Worm (Caenorhabditis elegans) whole organism, L1 larva: Measurements from ENCODE around the gene C34E11.4.

ENCODE experiments used
- C16A3.4 ChIP-seq: fragments of 150-350 bp; optimal IDR thresholded peaks from 2 replicates; lab custom pipeline; 2014; ENCODE audit warnings: missing biosample characterization, missing genetic modification characterization
- F16B12.6 ChIP-seq: fragments of 150-350 bp; optimal IDR thresholded peaks from 2 replicates; lab custom pipeline; 2014; ENCODE audit warnings: missing biosample characterization, missing genetic modification characterization
- ceh-63 ChIP-seq: fragments of 200-800 bp; sonication (Bioruptor generic); optimal IDR thresholded peaks from 2 replicates; lab custom pipeline; 2018; ENCODE audit warnings: mild to moderate bottlenecking, missing genetic modification characterization, missing compliant biosample characterization
- ceh-88 ChIP-seq: fragments of 200-800 bp; sonication (Bioruptor generic); IDR thresholded peaks from 2 replicates; pipeline ENCODE4 v1.3.6; 2022; ENCODE audit warnings: missing genetic modification characterization, missing compliant biosample characterization
- dsc-1 ChIP-seq: sonication (generic microtip); optimal IDR thresholded peaks from 2 replicates; lab custom pipeline; 2016; ENCODE audit warnings: mild to moderate bottlenecking, missing genetic modification characterization, missing compliant biosample characterization
- efl-1 ChIP-seq, 4 experiments: fragments of 150-350 bp; optimal IDR thresholded peaks in 3 of 4; peaks in 1 of 4; 1 replicate in 1 of 4; 2 replicates in 3 of 4; lab custom pipeline; 2014; ENCODE audit warnings: missing biosample characterization in 2 of 4, missing genetic modification characterization in 2 of 4, missing genetic modification reagents in 2 of 4
- elt-2 ChIP-seq: sonication (generic microtip); optimal IDR thresholded peaks from 2 replicates; lab custom pipeline; 2016; ENCODE audit warnings: missing genetic modification characterization, mild to moderate bottlenecking, inconsistent platforms, missing compliant biosample characterization, missing genetic modification reagents
- elt-3 ChIP-seq, 6 experiments: fragments of 150-350 bp in 1 of 6; sonication (generic microtip); optimal IDR thresholded peaks; 2 replicates each; lab custom pipeline; 2017 to 2018; ENCODE audit warnings: missing biosample characterization in 6 of 6, missing genetic modification characterization in 6 of 6, inconsistent platforms in 1 of 6
- ets-5 ChIP-seq: fragments of 200-800 bp; sonication (Bioruptor generic); IDR thresholded peaks from 2 replicates; pipeline ENCODE4 v1.3.6; 2022; ENCODE audit warnings: missing genetic modification characterization, missing compliant biosample characterization
- fkh-10 ChIP-seq: sonication (generic microtip); optimal IDR thresholded peaks from 2 replicates; lab custom pipeline; 2017; ENCODE audit warnings: missing biosample characterization, missing genetic modification reagents, missing genetic modification characterization
- fos-1 ChIP-seq: fragments of 150-350 bp; optimal IDR thresholded peaks from 2 replicates; lab custom pipeline; 2014; ENCODE audit warnings: missing biosample characterization, missing genetic modification characterization
- hlh-17 ChIP-seq: fragments of 200-800 bp; sonication (Bioruptor generic); optimal IDR thresholded peaks from 2 replicates; lab custom pipeline; 2018; ENCODE audit warnings: missing genetic modification characterization, mild to moderate bottlenecking, missing compliant biosample characterization, moderate library complexity, borderline replicate concordance
- hlh-4 ChIP-seq: sonication (generic microtip); optimal IDR thresholded peaks from 2 replicates; lab custom pipeline; 2016; ENCODE audit warnings: mild to moderate bottlenecking, missing genetic modification characterization, missing compliant biosample characterization
- hpl-2 ChIP-seq: fragments of 150-350 bp; optimal IDR thresholded peaks from 2 replicates; lab custom pipeline; 2014; ENCODE audit warnings: missing biosample characterization, missing genetic modification reagents, missing genetic modification characterization
- lin-35 ChIP-seq, 2 experiments: fragments of 150-350 bp; optimal IDR thresholded peaks; 2 replicates each; lab custom pipeline; 2014; ENCODE audit warnings: missing biosample characterization in 2 of 2, missing genetic modification characterization in 2 of 2, missing genetic modification reagents in 2 of 2
- lir-3 ChIP-seq: sonication (generic microtip); optimal IDR thresholded peaks from 2 replicates; lab custom pipeline; 2016; ENCODE audit warnings: mild to moderate bottlenecking, missing genetic modification characterization, moderate library complexity, missing compliant biosample characterization; ENCODE audit not compliant: poor library complexity
- mdl-1 ChIP-seq, 2 experiments: fragments of 150-350 bp; optimal IDR thresholded peaks; 2 replicates each; lab custom pipeline; 2014 to 2017; ENCODE audit warnings: missing biosample characterization in 2 of 2, missing genetic modification characterization in 2 of 2, inconsistent platforms in 1 of 2
- nhr-19 ChIP-seq: fragments of 200-800 bp; sonication (Bioruptor generic); conservative IDR thresholded peaks from 2 replicates; pipeline ENCODE4 v1.3.6; 2022; ENCODE audit warnings: missing genetic modification characterization, missing compliant biosample characterization
- nhr-20 ChIP-seq: sonication (generic microtip); optimal IDR thresholded peaks from 2 replicates; lab custom pipeline; 2016; ENCODE audit warnings: mild to moderate bottlenecking, missing genetic modification characterization, missing compliant biosample characterization
- nhr-237 ChIP-seq: fragments of 150-350 bp; optimal IDR thresholded peaks from 2 replicates; lab custom pipeline; 2014; ENCODE audit warnings: missing biosample characterization, missing genetic modification characterization
- nhr-47 ChIP-seq: sonication (generic microtip); optimal IDR thresholded peaks from 2 replicates; lab custom pipeline; 2016; ENCODE audit warnings: mild to moderate bottlenecking, missing genetic modification characterization, moderate library complexity, missing compliant biosample characterization
- nhr-76 ChIP-seq: sonication (generic microtip); optimal IDR thresholded peaks from 2 replicates; lab custom pipeline; 2017; ENCODE audit warnings: missing biosample characterization, missing genetic modification characterization
- nhr-84 ChIP-seq: sonication (generic microtip); optimal IDR thresholded peaks from 2 replicates; lab custom pipeline; 2017; ENCODE audit warnings: missing biosample characterization, missing genetic modification characterization
- nhr-85 ChIP-seq: sonication (generic microtip); peaks from one replicate; lab custom pipeline; 2016; ENCODE audit warnings: missing genetic modification characterization, inconsistent platforms, missing compliant biosample characterization
- nhr-90 ChIP-seq: sonication (generic microtip); optimal IDR thresholded peaks from 2 replicates; lab custom pipeline; 2016; ENCODE audit warnings: mild to moderate bottlenecking, missing genetic modification characterization, missing compliant biosample characterization; ENCODE audit not compliant: poor library complexity
- pax-3 ChIP-seq: fragments of 200-800 bp; sonication (Bioruptor generic); optimal IDR thresholded peaks from 2 replicates; lab custom pipeline; 2018; ENCODE audit warnings: mild to moderate bottlenecking, missing genetic modification characterization, moderate library complexity, missing compliant biosample characterization
- pqm-1 ChIP-seq: sonication (generic microtip); optimal IDR thresholded peaks from 3 replicates; lab custom pipeline; 2017; ENCODE audit warnings: missing biosample characterization, missing genetic modification characterization
- rnt-1 ChIP-seq: sonication (generic microtip); optimal IDR thresholded peaks from 2 replicates; lab custom pipeline; 2016; ENCODE audit warnings: mild to moderate bottlenecking, missing genetic modification characterization, moderate library complexity, missing compliant biosample characterization
- skn-1 ChIP-seq: fragments of 150-350 bp; optimal IDR thresholded peaks from 2 replicates; lab custom pipeline; 2014; ENCODE audit warnings: missing biosample characterization, missing genetic modification characterization
- sox-4 ChIP-seq: sonication (generic microtip); optimal IDR thresholded peaks from 2 replicates; lab custom pipeline; 2016; ENCODE audit warnings: missing genetic modification characterization, missing compliant biosample characterization
- sptf-1 ChIP-seq: fragments of 150-350 bp; optimal IDR thresholded peaks from 2 replicates; lab custom pipeline; 2014; ENCODE audit warnings: missing biosample characterization, missing genetic modification characterization
- swsn-7 ChIP-seq: sonication (generic microtip); optimal IDR thresholded peaks from 2 replicates; lab custom pipeline; 2016; ENCODE audit warnings: missing genetic modification characterization, missing compliant biosample characterization
- tlp-1 ChIP-seq: fragments of 150-350 bp; optimal IDR thresholded peaks from 2 replicates; lab custom pipeline; 2014; ENCODE audit warnings: missing biosample characterization, missing genetic modification characterization
- unc-130 ChIP-seq: fragments of 150-350 bp; optimal IDR thresholded peaks from 2 replicates; lab custom pipeline; 2017; ENCODE audit warnings: missing biosample characterization, missing genetic modification characterization, inconsistent platforms
- unc-30 ChIP-seq: sonication (generic microtip); optimal IDR thresholded peaks from 2 replicates; lab custom pipeline; 2017; ENCODE audit warnings: missing biosample characterization, missing genetic modification characterization
- xbp-1 ChIP-seq: sonication (generic microtip); optimal IDR thresholded peaks from 2 replicates; lab custom pipeline; 2016; ENCODE audit warnings: missing genetic modification characterization, missing compliant biosample characterization
- zip-4 ChIP-seq: fragments of 200-800 bp; sonication (Bioruptor generic); optimal IDR thresholded peaks from 2 replicates; lab custom pipeline; 2018; ENCODE audit warnings: mild to moderate bottlenecking, missing genetic modification characterization, moderate library complexity, missing compliant biosample characterization

The C34E11.4 gene

DNA sequence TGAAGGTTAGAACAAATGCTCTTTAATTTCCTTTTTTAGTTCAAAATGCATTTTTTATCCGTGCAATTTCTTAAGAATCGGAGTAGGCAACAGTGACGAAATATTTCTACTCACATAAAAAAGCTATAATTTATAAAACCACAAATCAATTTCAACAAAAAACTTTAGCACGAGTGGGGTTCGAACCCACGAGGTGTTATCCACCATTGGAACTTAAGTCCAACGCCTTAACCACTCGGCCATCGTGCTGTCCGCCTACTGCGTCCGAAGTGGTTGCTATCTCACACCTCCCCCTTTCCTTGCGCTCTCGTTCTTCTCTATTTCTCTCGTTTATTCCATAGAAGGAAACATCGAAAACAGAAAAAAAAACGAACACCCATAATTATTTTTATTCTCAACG lies 46.3 kb upstream of the C34E11.4 start (continued):
- TF ChIP-seq ceh-88 (GFP tag; lab: Robert Waterston, UW) (peak; percentile 30; the same call in 1 of the 2 replicates), elt-2 (tag; lab: Kevin White, UChicago) (peak; percentile 42), elt-3 (tag; optimal IDR thresholded peaks at IDR 0.05; lab: Kevin White, UChicago) (peak in 1 of 6 experiments; percentile 22), nhr-47 (tag; lab: Kevin White, UChicago) (peak; percentile 79), nhr-237 (tag; lab: Kevin White, UChicago) (no peak), F16B12.6 (tag; lab: Kevin White, UChicago) (no peak), xbp-1 (tag; lab: Kevin White, UChicago) (peak; percentile 51), nhr-85 (tag; lab: Kevin White, UChicago) (peak; percentile 69), tlp-1 (tag; lab: Kevin White, UChicago) (no peak), fkh-10 (GFP tag; lab: Kevin White, UChicago) (peak; percentile 14), zip-4 (GFP tag; lab: Kevin White, UChicago) (no peak), nhr-20 (tag; lab: Kevin White, UChicago) (peak; percentile 72), mdl-1 (tag; optimal IDR thresholded peaks at IDR 0.05; lab: Kevin White, UChicago) (peak in 1 of 2 experiments; percentile 59), hpl-2 (no peak), unc-130 (peak; percentile 30), dsc-1 (tag; lab: Kevin White, UChicago) (peak; percentile 77), ets-5 (GFP tag; lab: Robert Waterston, UW) (no peak), lir-3 (tag; lab: Kevin White, UChicago) (peak; percentile 46), skn-1 (peak; percentile 46), fos-1 (tag; lab: Kevin White, UChicago) (no peak), pax-3 (tag; lab: Kevin White, UChicago) (peak; percentile 36), unc-30 (tag; lab: Kevin White, UChicago) (no peak), nhr-84 (tag; lab: Kevin White, UChicago) (no peak)

DNA sequence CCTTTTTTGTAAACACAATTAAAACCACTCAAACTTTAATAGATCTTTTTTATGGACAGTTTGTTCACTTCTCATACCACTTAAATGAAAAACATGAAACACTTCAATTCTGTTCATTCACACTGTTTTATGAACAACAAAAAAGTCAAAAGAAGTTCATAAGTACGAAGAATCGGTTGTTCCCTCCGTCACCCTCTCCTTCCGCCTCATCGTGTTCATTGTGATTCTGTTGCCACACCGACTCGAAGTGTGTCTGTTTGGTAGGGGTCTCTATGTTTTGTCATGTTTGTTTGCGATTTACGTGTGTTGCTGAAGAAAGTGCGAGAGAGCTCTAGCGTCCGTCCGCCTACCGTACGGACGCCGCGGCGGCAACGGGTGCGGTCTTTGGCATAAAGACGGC lies 45.2 kb upstream of the C34E11.4 start, which contains the start of gene lact-7:
TSS of gene lact-7 (plus strand) at position 301 of the 400 bp plus-strand sequence.
- TF ChIP-seq nhr-19 (GFP tag; lab: Robert Waterston, UW) (no peak), hlh-4 (tag; lab: Kevin White, UChicago) (no peak), hlh-17 (no peak), F16B12.6 (tag; lab: Kevin White, UChicago) (no peak), rnt-1 (tag; lab: Kevin White, UChicago) (no peak), swsn-7 (tag; lab: Kevin White, UChicago) (no peak), pqm-1 (tag; lab: Kevin White, UChicago) (no peak), unc-30 (tag; lab: Kevin White, UChicago) (no peak), ceh-63 (GFP tag; lab: Kevin White, UChicago) (no peak), elt-2 (tag; lab: Kevin White, UChicago) (no peak), sox-4 (tag; lab: Kevin White, UChicago) (no peak), dsc-1 (tag; lab: Kevin White, UChicago) (no peak), C16A3.4 (tag; lab: Kevin White, UChicago) (no peak), nhr-90 (no peak), nhr-76 (tag; lab: Kevin White, UChicago) (no peak), lir-3 (tag; lab: Kevin White, UChicago) (no peak), sptf-1 (no peak)

DNA sequence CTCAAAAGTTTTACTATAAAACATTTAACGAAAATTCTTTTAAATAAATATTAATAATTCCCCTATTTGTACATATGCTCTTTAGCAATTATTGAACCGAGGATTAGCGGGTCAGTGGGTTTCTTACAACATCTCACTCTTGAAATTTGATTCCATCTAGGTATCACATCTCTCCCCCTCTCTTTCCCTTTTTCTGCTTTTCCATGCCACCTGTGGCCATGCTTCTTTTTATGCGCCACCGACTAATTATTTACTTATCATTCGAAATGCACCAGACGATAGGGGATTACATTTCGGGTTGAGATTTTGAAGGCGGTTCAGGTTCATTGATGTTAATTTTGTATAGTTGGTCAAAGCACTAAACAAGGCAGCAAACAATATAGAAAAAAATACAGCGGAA lies 38.1 kb upstream of the C34E11.4 start:
- TF ChIP-seq efl-1 (optimal IDR thresholded peaks at IDR 0.05; lab: Kevin White, UChicago) (no peak), efl-1 (GFP tag; optimal IDR thresholded peaks at IDR 0.05 in 1 of 2; lab: Kevin White, UChicago) (peak in 1 of 2 experiments; percentile 59), lin-35 (GFP tag; optimal IDR thresholded peaks at IDR 0.05; lab: Kevin White, UChicago) (no peak)
- TF ChIP-seq, all 84 proteins: peak for 1
